Worm (Caenorhabditis elegans): Measurements from ENCODE around the gene C54D10.13.

C54D10.13 gene

DNA sequence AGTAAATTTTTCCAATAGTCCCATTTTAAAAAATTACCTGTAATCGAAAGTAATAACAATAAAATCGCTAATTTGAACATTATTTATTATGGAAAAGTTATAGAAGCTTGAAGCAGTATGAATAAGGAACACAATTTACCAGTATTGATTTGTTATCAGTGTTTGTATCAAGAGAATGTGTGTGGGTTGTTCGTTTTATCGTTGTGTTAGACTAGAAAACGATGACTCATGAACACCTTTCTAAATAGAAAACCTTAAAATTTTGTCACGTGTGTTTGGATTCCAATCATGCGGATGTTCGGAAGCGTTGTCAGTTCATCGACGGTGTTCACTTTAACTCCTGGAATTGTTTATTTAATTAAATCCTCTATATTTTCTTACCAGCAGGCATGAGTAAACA lies at the start of gene C54D10.13:
TSS of gene C54D10.13 (minus strand) at position 179 of the 400 bp plus-strand sequence.
- TF ChIP-seq tra-4 (tag; optimal IDR thresholded peaks at IDR 0.05) (no peak), ama-1 (optimal IDR thresholded peaks at IDR 0.05) (no peak), tbx-37 (GFP tag; conservative IDR thresholded peaks at IDR 0.05) (no peak), F13C5.2 (tag; optimal IDR thresholded peaks at IDR 0.05) (no peak), sea-1 (GFP tag; conservative IDR thresholded peaks at IDR 0.05) (no peak), tbx-11 (GFP tag; IDR thresholded peaks at IDR 0.05) (no peak), flt-1 (GFP tag; IDR thresholded peaks at IDR 0.05) (no peak), pes-1 (GFP tag; IDR thresholded peaks at IDR 0.05) (no peak), hnd-1 (tag; optimal IDR thresholded peaks at IDR 0.05) (no peak), ceh-36 (tag; optimal IDR thresholded peaks at IDR 0.05) (no peak), ceh-13 (GFP tag; optimal IDR thresholded peaks at IDR 0.05) (no peak), B0310.2 (tag; optimal IDR thresholded peaks at IDR 0.05) (no peak)

DNA sequence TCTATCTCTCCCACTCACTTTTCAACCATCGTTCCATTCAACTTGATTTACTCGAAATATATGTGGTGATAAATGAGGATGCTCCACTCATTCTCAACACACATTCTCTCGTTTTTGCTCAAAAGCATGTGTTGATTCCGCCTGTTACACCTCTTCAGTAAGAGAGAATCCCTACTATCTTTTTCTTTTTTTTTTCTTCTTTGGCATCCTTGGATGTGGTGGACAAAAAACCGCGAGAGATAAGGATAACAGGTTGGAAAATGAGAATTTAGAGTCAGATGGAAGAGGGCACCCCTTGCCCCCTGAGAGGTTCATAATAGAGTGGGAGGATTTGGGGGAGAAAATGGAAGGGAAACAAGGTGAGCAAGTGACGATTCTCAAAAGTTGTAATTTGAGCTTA lies 46.9 kb upstream of the C54D10.13 start:
- no peak for TF ChIP-seq B0310.2 (tag; optimal IDR thresholded peaks at IDR 0.05)
- no peak for TF ChIP-seq F13C5.2 (tag; optimal IDR thresholded peaks at IDR 0.05)
- no peak for TF ChIP-seq ceh-13 (GFP tag; optimal IDR thresholded peaks at IDR 0.05)
- no peak for TF ChIP-seq hnd-1 (tag; optimal IDR thresholded peaks at IDR 0.05)
- no peak for TF ChIP-seq ceh-36 (tag; optimal IDR thresholded peaks at IDR 0.05)
- no peak for TF ChIP-seq tbx-37 (GFP tag; conservative IDR thresholded peaks at IDR 0.05)
- no peak for TF ChIP-seq ama-1 (optimal IDR thresholded peaks at IDR 0.05)

DNA sequence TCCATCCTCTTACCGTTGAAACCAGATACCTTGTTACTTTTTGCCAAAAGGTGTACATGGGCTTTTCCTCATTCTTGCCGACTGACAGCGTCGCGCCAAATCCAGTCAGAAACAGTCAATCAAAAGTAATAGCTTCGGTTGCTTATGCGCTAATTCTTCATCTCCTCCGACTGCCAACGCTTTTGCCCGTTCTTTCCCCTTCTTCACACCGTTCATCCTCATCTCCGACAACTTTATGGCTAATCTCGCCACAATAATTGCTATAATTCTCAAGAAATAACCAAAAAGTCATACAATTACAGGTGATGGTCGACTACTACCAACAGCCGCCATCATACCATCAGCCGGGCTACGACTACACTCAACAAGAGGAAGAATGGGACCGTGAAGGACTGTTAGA lies 46.0 kb upstream of the C54D10.13 start, which contains the start of gene atn-1:
TSS of gene atn-1 (plus strand) at position 301 of the 400 bp plus-strand sequence.
- no peak for TF ChIP-seq flt-1 (GFP tag; IDR thresholded peaks at IDR 0.05)
- TF ChIP-seq ets-7 (tag; optimal IDR thresholded peaks at IDR 0.05) = no peak
- no peak for TF ChIP-seq hnd-1 (tag; optimal IDR thresholded peaks at IDR 0.05)
- no peak for TF ChIP-seq tbx-11 (GFP tag; IDR thresholded peaks at IDR 0.05)
- TF ChIP-seq aly-1 (tag; optimal IDR thresholded peaks at IDR 0.05) = no peak
- TF ChIP-seq F13C5.2 (tag; optimal IDR thresholded peaks at IDR 0.05) = no peak

DNA sequence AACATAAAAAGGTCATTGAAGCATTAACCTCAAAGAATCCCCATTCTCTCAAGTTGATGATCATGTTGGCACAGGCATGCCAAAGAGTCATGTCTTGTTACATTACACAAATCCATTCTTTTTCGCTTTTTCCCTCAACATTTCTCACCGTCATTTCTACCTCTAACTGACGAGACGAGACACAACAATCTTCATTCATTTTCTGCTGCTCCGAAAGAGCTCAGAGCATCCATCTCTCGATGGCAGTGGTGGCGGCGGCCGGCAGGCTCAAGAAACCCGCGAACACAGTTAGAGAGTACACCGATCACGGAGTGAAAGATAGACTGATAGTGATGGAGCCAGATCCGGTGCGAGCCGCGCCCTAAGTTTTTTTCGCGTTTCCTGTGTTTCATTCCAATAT lies 45.0 kb upstream of the C54D10.13 start:
- no peak for TF ChIP-seq ama-1 (optimal IDR thresholded peaks at IDR 0.05)
- no peak for TF ChIP-seq hmg-4 (GFP tag; optimal IDR thresholded peaks at IDR 0.05)
- no peak for TF ChIP-seq scrt-1 (GFP tag; IDR thresholded peaks at IDR 0.05)
- no peak for TF ChIP-seq sea-1 (GFP tag; conservative IDR thresholded peaks at IDR 0.05)
- TF ChIP-seq F13C5.2 (tag; optimal IDR thresholded peaks at IDR 0.05) = no peak

DNA sequence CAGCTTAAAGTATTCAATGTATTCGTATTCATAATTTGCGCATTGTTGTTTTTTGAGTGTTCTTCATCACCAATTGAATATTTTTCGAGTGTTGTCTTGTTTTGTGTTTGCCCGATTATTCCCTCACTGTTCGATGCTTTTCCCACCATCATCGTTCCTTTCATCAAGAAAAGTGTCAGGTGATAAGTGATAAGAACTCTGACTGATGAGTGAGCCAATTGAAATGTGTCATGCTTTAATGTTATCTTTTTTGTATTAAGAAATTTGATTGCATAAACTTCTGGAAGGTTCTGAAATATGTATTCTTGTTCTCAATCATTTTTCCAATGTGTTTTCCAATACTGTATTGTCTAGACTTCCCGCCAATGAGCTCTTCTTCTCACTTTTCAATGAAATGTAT lies 43.3 kb upstream of the C54D10.13 start:
- TF ChIP-seq aly-1 (tag; optimal IDR thresholded peaks at IDR 0.05) (no peak), sea-1 (GFP tag; conservative IDR thresholded peaks at IDR 0.05) (no peak), F13C5.2 (tag; optimal IDR thresholded peaks at IDR 0.05) (no peak), ceh-36 (tag; optimal IDR thresholded peaks at IDR 0.05) (no peak), scrt-1 (GFP tag; IDR thresholded peaks at IDR 0.05) (no peak), pes-1 (GFP tag; IDR thresholded peaks at IDR 0.05) (no peak), tbx-11 (GFP tag; IDR thresholded peaks at IDR 0.05) (no peak), tbx-37 (GFP tag; conservative IDR thresholded peaks at IDR 0.05) (no peak), hmbx-1 (tag; optimal IDR thresholded peaks at IDR 0.05) (no peak), tra-4 (tag; optimal IDR thresholded peaks at IDR 0.05) (no peak), hnd-1 (tag; optimal IDR thresholded peaks at IDR 0.05) (no peak), B0310.2 (tag; optimal IDR thresholded peaks at IDR 0.05) (no peak), ama-1 (optimal IDR thresholded peaks at IDR 0.05) (no peak), hmg-4 (GFP tag; optimal IDR thresholded peaks at IDR 0.05) (no peak)

DNA sequence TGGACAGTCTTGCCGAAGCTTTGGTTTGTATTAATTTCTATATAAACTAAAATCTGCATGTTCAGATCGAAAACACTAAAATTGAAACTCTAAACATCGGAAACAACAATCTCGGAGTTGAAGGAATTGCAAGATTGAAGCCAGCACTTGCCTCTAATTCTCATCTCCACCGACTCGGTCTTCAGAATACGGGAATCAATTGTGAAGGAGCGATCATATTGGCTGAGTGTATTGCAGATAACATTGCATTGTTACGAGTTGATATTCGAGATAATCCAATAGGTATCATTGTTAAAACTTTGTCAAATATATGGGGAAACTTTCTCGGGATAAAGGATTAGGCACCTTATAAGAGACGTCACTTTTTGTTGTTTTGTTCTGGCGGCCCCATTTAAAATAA lies 38.2 kb upstream of the C54D10.13 start:
- no peak for TF ChIP-seq scrt-1 (GFP tag; IDR thresholded peaks at IDR 0.05)
- TF ChIP-seq tra-4 (tag; optimal IDR thresholded peaks at IDR 0.05) = no peak
- no peak for TF ChIP-seq tbx-11 (GFP tag; IDR thresholded peaks at IDR 0.05)
- no peak for TF ChIP-seq aly-1 (tag; optimal IDR thresholded peaks at IDR 0.05)
- no peak for TF ChIP-seq ceh-13 (GFP tag; optimal IDR thresholded peaks at IDR 0.05)
- TF ChIP-seq flt-1 (GFP tag; IDR thresholded peaks at IDR 0.05) = no peak
- TF ChIP-seq pes-1 (GFP tag; IDR thresholded peaks at IDR 0.05) = no peak
- no peak for TF ChIP-seq hnd-1 (tag; optimal IDR thresholded peaks at IDR 0.05)
- TF ChIP-seq ama-1 (optimal IDR thresholded peaks at IDR 0.05) = no peak
- no peak for TF ChIP-seq ets-7 (tag; optimal IDR thresholded peaks at IDR 0.05)
- no peak for TF ChIP-seq F13C5.2 (tag; optimal IDR thresholded peaks at IDR 0.05)
- TF ChIP-seq hmbx-1 (tag; optimal IDR thresholded peaks at IDR 0.05) = no peak
- no peak for TF ChIP-seq B0310.2 (tag; optimal IDR thresholded peaks at IDR 0.05)
- TF ChIP-seq tbx-37 (GFP tag; conservative IDR thresholded peaks at IDR 0.05) = no peak
- no peak for TF ChIP-seq hmg-4 (GFP tag; optimal IDR thresholded peaks at IDR 0.05)
- no peak for TF ChIP-seq sea-1 (GFP tag; conservative IDR thresholded peaks at IDR 0.05)

DNA sequence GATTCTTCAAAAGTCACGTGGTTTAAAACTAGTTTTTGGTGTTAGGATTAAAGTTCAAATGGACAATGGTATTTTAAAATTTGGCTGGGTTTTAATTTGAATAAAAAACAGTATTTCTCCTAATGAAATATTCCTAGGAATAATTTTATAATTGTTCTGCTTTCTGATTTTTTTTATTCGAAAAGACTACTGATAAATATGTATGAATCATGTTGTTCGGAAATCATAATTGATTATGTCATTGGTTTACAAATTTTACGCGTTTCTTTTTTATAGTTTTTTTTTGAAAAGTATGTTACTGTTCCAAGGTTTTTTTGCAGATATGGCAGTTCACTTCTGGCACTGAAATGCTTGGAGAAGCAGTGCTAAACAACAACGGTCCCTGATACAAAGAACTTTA lies 36.3 kb upstream of the C54D10.13 start, which contains the start of gene F28C1.3:
TSS of gene F28C1.3 (plus strand) at position 301 of the 400 bp plus-strand sequence.
- no peak for TF ChIP-seq aly-1 (tag; optimal IDR thresholded peaks at IDR 0.05)
- no peak for TF ChIP-seq ceh-36 (tag; optimal IDR thresholded peaks at IDR 0.05)
- TF ChIP-seq flt-1 (GFP tag; IDR thresholded peaks at IDR 0.05) = no peak
- TF ChIP-seq F13C5.2 (tag; optimal IDR thresholded peaks at IDR 0.05) = no peak
- TF ChIP-seq ama-1 (optimal IDR thresholded peaks at IDR 0.05) = no peak
- no peak for TF ChIP-seq scrt-1 (GFP tag; IDR thresholded peaks at IDR 0.05)

DNA sequence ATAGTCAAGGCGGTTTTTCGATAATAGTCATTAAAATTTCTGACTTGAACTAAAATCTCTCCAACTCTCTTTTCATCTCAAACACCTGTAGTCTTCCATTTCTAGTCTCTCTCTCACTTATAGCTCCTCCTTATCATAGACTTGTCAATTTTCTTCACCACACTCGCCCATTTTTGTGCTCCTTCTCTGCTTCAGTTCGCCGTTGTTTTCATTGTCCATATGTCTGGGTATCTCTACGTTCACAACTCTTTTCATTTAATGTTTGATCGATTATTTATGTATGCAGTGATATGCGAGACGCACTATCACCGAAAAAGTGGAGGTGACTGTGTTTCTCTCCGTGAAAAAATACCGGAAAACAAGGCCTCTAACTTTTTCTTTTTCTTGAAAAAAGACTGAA lies 35.7 kb upstream of the C54D10.13 start:
- no peak for TF ChIP-seq ama-1 (optimal IDR thresholded peaks at IDR 0.05)
- TF ChIP-seq tbx-11 (GFP tag; IDR thresholded peaks at IDR 0.05) = no peak
- TF ChIP-seq flt-1 (GFP tag; IDR thresholded peaks at IDR 0.05) = no peak
- no peak for TF ChIP-seq tbx-37 (GFP tag; conservative IDR thresholded peaks at IDR 0.05)
- TF ChIP-seq ceh-36 (tag; optimal IDR thresholded peaks at IDR 0.05) = no peak
- TF ChIP-seq pes-1 (GFP tag; IDR thresholded peaks at IDR 0.05) = no peak
- TF ChIP-seq ceh-13 (GFP tag; optimal IDR thresholded peaks at IDR 0.05) = no peak
- TF ChIP-seq hmbx-1 (tag; optimal IDR thresholded peaks at IDR 0.05) = no peak
- TF ChIP-seq hnd-1 (tag; optimal IDR thresholded peaks at IDR 0.05) = no peak
- TF ChIP-seq B0310.2 (tag; optimal IDR thresholded peaks at IDR 0.05) = no peak
- TF ChIP-seq ets-7 (tag; optimal IDR thresholded peaks at IDR 0.05) = no peak
- TF ChIP-seq aly-1 (tag; optimal IDR thresholded peaks at IDR 0.05) = no peak
- TF ChIP-seq tra-4 (tag; optimal IDR thresholded peaks at IDR 0.05) = no peak
- no peak for TF ChIP-seq F13C5.2 (tag; optimal IDR thresholded peaks at IDR 0.05)

All from whole organism, early embryonic.